Fruit fly (Drosophila melanogaster): Measurements from ENCODE around the gene CHMP2B.

CHMP2B gene

DNA sequence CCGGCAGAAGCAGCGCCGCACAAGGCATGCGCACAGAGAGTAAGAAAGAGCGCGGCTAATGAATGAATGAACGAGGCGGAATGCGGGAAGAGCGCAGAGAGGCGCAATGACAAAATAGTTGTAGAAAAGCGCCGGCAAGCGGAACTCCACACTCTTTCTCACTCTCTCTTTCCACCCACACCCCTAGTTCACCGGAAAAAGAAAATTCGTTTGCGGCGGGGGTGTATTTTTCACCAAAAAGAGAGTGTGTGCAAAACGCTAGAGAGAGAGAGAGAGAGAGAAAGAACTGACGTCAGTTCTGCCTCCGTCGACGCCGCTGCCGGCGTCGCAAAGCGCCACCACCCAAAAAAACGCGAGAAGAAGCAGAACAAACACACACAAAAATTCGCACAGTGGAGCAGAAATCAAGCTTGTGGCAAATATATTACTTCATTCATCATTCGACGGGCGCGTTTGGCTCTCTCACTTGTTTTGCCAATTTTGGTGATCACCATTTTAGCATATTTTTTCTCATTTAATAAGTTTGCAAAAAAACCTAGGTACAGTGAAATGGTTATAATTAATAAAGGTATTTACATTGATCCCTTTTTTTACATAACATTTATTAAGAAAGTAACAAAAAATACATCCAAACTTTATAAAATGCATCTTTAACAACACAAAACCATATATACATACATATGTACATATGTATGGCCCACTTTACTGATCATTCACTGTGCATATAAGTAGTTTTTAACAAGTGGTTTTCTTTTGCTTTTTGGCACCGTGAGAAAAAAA, 45.6 kb downstream of the CHMP2B start (continued):
- TF ChIP-seq CG9437 (GFP tag; optimal IDR thresholded peaks at IDR 0.05) (peak; percentile 69), tio (GFP tag; optimal IDR thresholded peaks at IDR 0.05) (peak; percentile 74), CG12155 (GFP tag; optimal IDR thresholded peaks at IDR 0.05) (peak; percentile 55), CG11695 (GFP tag; IDR thresholded peaks at IDR 0.05) (peak; percentile 61; the same call in 1 of the 3 replicates), Xrp1 (GFP tag; IDR thresholded peaks at IDR 0.05) (peak; percentile 51; the same call in 1 of the 2 replicates), CG18599 (GFP tag; optimal IDR thresholded peaks at IDR 0.05) (peak; percentile 74), sim (GFP tag; IDR thresholded peaks at IDR 0.05) (0 out of 2 replicates have a peak, but pooled peaks have one; percentile 55), Dek (tag; optimal IDR thresholded peaks at IDR 0.05) (peak; percentile 52), E2f1 (GFP tag; IDR thresholded peaks at IDR 0.05) (peak; percentile 12; the same call in 1 of the 2 replicates), chif (GFP tag; optimal IDR thresholded peaks at IDR 0.05) (peak; percentile 33 to 39), slbo (GFP tag; IDR thresholded peaks at IDR 0.05) (peak; percentile 60), row (GFP tag; IDR thresholded peaks at IDR 0.05) (peak; percentile 63), lov (optimal IDR thresholded peaks at IDR 0.05) (no peak), lov (GFP tag; IDR thresholded peaks at IDR 0.05) (peak; percentile 69; the same call in 1 of the 3 replicates), Awh (GFP tag; IDR thresholded peaks at IDR 0.05) (no peak), sna (GFP tag; IDR thresholded peaks at IDR 0.05; ENCODE audit: partially characterized antibody) (peak; percentile 73), cwo (GFP tag; optimal IDR thresholded peaks at IDR 0.05) (peak; percentile 58), Hr51 (GFP tag; optimal IDR thresholded peaks at IDR 0.05) (peak in 1 of 2 experiments; percentile 81), CG14965 (GFP tag; optimal IDR thresholded peaks at IDR 0.05; ENCODE audit: borderline replicate concordance) (no peak), CG10267 (tag; optimal IDR thresholded peaks at IDR 0.05) (peak; percentile 19), bbx (GFP tag; IDR thresholded peaks at IDR 0.05; ENCODE audit: partially characterized antibody) (no peak), CG7963 (GFP tag; IDR thresholded peaks at IDR 0.05; ENCODE audit: partially characterized antibody) (no peak), slou (GFP tag; optimal IDR thresholded peaks at IDR 0.05) (no peak), Hsf (GFP tag; optimal IDR thresholded peaks at IDR 0.05) (peak; percentile 31), wor (GFP tag; IDR thresholded peaks at IDR 0.05) (no peak), CG3163 (GFP tag; optimal IDR thresholded peaks at IDR 0.05) (peak; percentile 86), Gsc (GFP tag; IDR thresholded peaks at IDR 0.05) (no peak), Meics (GFP tag; optimal IDR thresholded peaks at IDR 0.05) (peak; percentile 71), Drgx (GFP tag; IDR thresholded peaks at IDR 0.05) (no peak; the same call in 1 of the 2 replicates), Adf1 (GFP tag; IDR thresholded peaks at IDR 0.05) (peak; percentile 98), ttk (GFP tag; IDR thresholded peaks at IDR 0.05) (peak; percentile 33; the same call in 1 of the 2 replicates), Med (GFP tag) (peak; percentile 86)

DNA sequence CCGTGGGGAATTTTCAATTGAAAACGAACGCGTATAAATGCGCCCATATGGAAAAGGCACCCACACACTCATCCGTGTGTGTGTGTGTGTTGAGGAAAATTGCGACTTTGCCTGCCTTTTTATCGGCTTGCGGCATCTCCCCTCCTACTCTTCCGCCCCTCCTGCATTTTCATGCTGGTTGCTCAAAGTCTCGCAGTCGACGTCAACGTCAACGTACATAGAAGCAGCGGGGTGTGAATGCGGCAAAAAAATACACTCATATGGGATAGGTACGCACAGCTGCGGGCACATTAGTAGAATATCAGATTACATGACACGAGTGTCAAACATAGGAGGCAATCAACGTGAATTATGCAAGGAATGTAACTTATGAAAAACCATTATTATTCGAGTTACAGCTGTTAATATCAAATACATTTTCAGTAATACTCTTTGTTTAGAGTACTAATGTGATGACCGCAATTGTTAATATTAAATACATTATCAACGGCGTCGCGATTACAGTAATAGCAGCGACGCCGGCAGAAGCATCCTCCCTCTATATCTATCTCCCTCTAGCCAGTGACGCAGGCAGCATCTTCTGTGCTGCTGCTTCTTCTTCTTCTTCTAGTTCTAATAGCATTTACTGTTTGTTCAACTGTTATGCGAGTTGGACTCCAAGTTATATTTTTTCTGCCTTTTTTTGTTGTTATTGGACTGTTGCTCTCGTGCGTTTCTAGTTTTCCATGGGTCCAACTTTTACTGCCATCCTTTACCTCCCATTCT, 47.6 kb downstream of the CHMP2B start:
- TF ChIP-seq CkIIα-i1 (GFP tag; IDR thresholded peaks at IDR 0.05) (no peak), org-1 (GFP tag; optimal IDR thresholded peaks at IDR 0.05) (peak; percentile 92), Asciz (GFP tag; optimal IDR thresholded peaks at IDR 0.05) (peak; percentile 84), gem (tag; optimal IDR thresholded peaks at IDR 0.05) (peak; percentile 95), E2f2 (GFP tag; IDR thresholded peaks at IDR 0.05) (peak; percentile 55; the same call in 1 of the 2 replicates), CG12391 (tag; optimal IDR thresholded peaks at IDR 0.05) (peak; percentile 89), shn (GFP tag; optimal IDR thresholded peaks at IDR 0.05) (peak; percentile 81), CG8359 (GFP tag; optimal IDR thresholded peaks at IDR 0.05; ENCODE audit: borderline replicate concordance) (peak; percentile 81), seq (GFP tag; IDR thresholded peaks at IDR 0.05) (peak; percentile 77), CG9727 (GFP tag; optimal IDR thresholded peaks at IDR 0.05) (peak; percentile 85), Awh (GFP tag; IDR thresholded peaks at IDR 0.05) (peak; percentile 92), sug (tag; optimal IDR thresholded peaks at IDR 0.05) (peak; percentile 30), chm (GFP tag; IDR thresholded peaks at IDR 0.05) (peak; percentile 82), Drgx (GFP tag; IDR thresholded peaks at IDR 0.05) (peak; percentile 95), CG12942 (GFP tag; optimal IDR thresholded peaks at IDR 0.05) (peak; percentile 78), CG33213 (GFP tag; optimal IDR thresholded peaks at IDR 0.05) (peak; percentile 68), CG9932 (GFP tag; IDR thresholded peaks at IDR 0.05) (peak; percentile 60), Ets65A (GFP tag) (peak; percentile 98)

All from whole organism, embryonic.